Worm (Caenorhabditis elegans): ENCODE data around the gene T25D1.3.

- TF ChIP-seq elt-3 (tag; optimal IDR thresholded peaks at IDR 0.05) (no peak), egl-27 (tag; optimal IDR thresholded peaks at IDR 0.05) (no peak), nhr-25 (tag; optimal IDR thresholded peaks at IDR 0.05) (no peak), unc-62 (GFP tag; optimal IDR thresholded peaks at IDR 0.05) (no peak), elt-2 (tag; optimal IDR thresholded peaks at IDR 0.05) (no peak), aly-2 (tag; optimal IDR thresholded peaks at IDR 0.05) (no peak), snpc-4 (tag; optimal IDR thresholded peaks at IDR 0.05) (no peak), ceh-82 (tag; optimal IDR thresholded peaks at IDR 0.05) (no peak), pha-4 (tag; optimal IDR thresholded peaks at IDR 0.05) (no peak), zag-1 (tag; optimal IDR thresholded peaks at IDR 0.05) (no peak), ama-1 (optimal IDR thresholded peaks at IDR 0.05) (no peak), mdl-1 (tag; optimal IDR thresholded peaks at IDR 0.05) (no peak), pqm-1 (tag; optimal IDR thresholded peaks at IDR 0.05) (no peak)
Observed at ce11 chrX:16559387-16559786, 53.9 kb downstream of the T25D1.3 start.
